Worm (Caenorhabditis elegans): ENCODE data around the gene him-17.

Gene him-17

ce11 chrV:13130439-13130840 lies 46.1 kb upstream of the him-17 start (continued):
- 0 out of 2 replicates have a peak, but pooled peaks have one; percentile 9 for TF ChIP-seq snpc-1.2 (GFP tag; IDR thresholded peaks at IDR 0.05)
- peak; percentile 66; the same call in 1 of the 2 replicates for TF ChIP-seq ctbp-1 (GFP tag; IDR thresholded peaks at IDR 0.05)
- TF ChIP-seq nhr-48 (tag; optimal IDR thresholded peaks at IDR 0.05) = peak; percentile 44
- no peak for TF ChIP-seq attf-4 (tag; optimal IDR thresholded peaks at IDR 0.05)
- peak; percentile 49; the same call in 1 of the 2 replicates for TF ChIP-seq mdt-29 (GFP tag; IDR thresholded peaks at IDR 0.05)
- 0 out of 2 replicates have a peak, but pooled peaks have one; percentile 7 for TF ChIP-seq nhr-41 (GFP tag; IDR thresholded peaks at IDR 0.05)
- TF ChIP-seq hif-1 (tag; optimal IDR thresholded peaks at IDR 0.05) = peak in 1 of 2 experiments; percentile 30
- TF ChIP-seq hlh-30 (tag; optimal IDR thresholded peaks at IDR 0.05; ENCODE audit: insufficient read depth) = peak; percentile 51
- peak; percentile 84 for TF ChIP-seq lin-1 (GFP tag; IDR thresholded peaks at IDR 0.05)
- peak; percentile 63 for TF ChIP-seq nhr-11 (tag; optimal IDR thresholded peaks at IDR 0.05)
- peak; percentile 72 for TF ChIP-seq mep-1 (tag; optimal IDR thresholded peaks at IDR 0.05)
- 0 out of 2 replicates have a peak, but pooled peaks have one; percentile 16 for TF ChIP-seq mxl-2 (GFP tag; conservative IDR thresholded peaks at IDR 0.05)
- peak; percentile 20 to 42 for TF ChIP-seq lsy-2 (tag; optimal IDR thresholded peaks at IDR 0.05)
- TF ChIP-seq arid-1 (GFP tag; conservative IDR thresholded peaks at IDR 0.05) = peak; percentile 58; the same call in 1 of the 2 replicates
- TF ChIP-seq lin-13 (GFP tag; optimal IDR thresholded peaks at IDR 0.05) = peak; percentile 70
- peak; percentile 90 for TF ChIP-seq hlh-11 (tag; optimal IDR thresholded peaks at IDR 0.05)
- TF ChIP-seq T20F7.1 (GFP tag; optimal IDR thresholded peaks at IDR 0.05) = peak; percentile 24
- peak; percentile 66 for TF ChIP-seq nhr-6 (tag; optimal IDR thresholded peaks at IDR 0.05)
- TF ChIP-seq nhr-102 (tag; optimal IDR thresholded peaks at IDR 0.05) = peak; percentile 7
- TF ChIP-seq egl-43 (GFP tag; IDR thresholded peaks at IDR 0.05) = peak; percentile 84
- peak; percentile 86 for TF ChIP-seq hmg-1.1 (GFP tag; IDR thresholded peaks at IDR 0.05)
- TF ChIP-seq mxl-3 (GFP tag; optimal IDR thresholded peaks at IDR 0.05) = peak; percentile 35
- peak; percentile 62 for TF ChIP-seq gei-8 (GFP tag; optimal IDR thresholded peaks at IDR 0.05)
- no peak for TF ChIP-seq nhr-111 (GFP tag; optimal IDR thresholded peaks at IDR 0.05)
- peak; percentile 52 for TF ChIP-seq mes-2 (tag; optimal IDR thresholded peaks at IDR 0.05; ENCODE audit: poor library complexity, severe bottlenecking)
- no peak for TF ChIP-seq ces-1 (GFP tag; optimal IDR thresholded peaks at IDR 0.05)

ce11 chrV:13131487-13131886 lies 45.0 kb upstream of the him-17 start:
- TF ChIP-seq unc-62 (GFP tag; optimal IDR thresholded peaks at IDR 0.05 in 1 of 2) = no peak
- TF ChIP-seq unc-62 (tag; optimal IDR thresholded peaks at IDR 0.05) = no peak
- no peak for TF ChIP-seq lim-7 (GFP tag; IDR thresholded peaks at IDR 0.05)
- TF ChIP-seq lin-29 (GFP tag; IDR thresholded peaks at IDR 0.05) = no peak
- TF ChIP-seq mdl-1 (tag; optimal IDR thresholded peaks at IDR 0.05) = no peak
- TF ChIP-seq ces-1 (GFP tag; optimal IDR thresholded peaks at IDR 0.05) = no peak
- peak; percentile 68 for TF ChIP-seq unc-130 (GFP tag; optimal IDR thresholded peaks at IDR 0.05)
- TF ChIP-seq mdt-29 (GFP tag; IDR thresholded peaks at IDR 0.05) = no peak
- TF ChIP-seq nhr-6 (tag; optimal IDR thresholded peaks at IDR 0.05) = no peak
- peak; percentile 11 for TF ChIP-seq F49E8.2 (tag; optimal IDR thresholded peaks at IDR 0.05; ENCODE audit: borderline replicate concordance)
- TF ChIP-seq fos-1 (tag; optimal IDR thresholded peaks at IDR 0.05) = no peak
- no peak for TF ChIP-seq dpl-1 (GFP tag; optimal IDR thresholded peaks at IDR 0.05)
- no peak for TF ChIP-seq lin-38 (GFP tag; IDR thresholded peaks at IDR 0.05)
- no peak for TF ChIP-seq lin-15B (tag; optimal IDR thresholded peaks at IDR 0.05)

DNA sequence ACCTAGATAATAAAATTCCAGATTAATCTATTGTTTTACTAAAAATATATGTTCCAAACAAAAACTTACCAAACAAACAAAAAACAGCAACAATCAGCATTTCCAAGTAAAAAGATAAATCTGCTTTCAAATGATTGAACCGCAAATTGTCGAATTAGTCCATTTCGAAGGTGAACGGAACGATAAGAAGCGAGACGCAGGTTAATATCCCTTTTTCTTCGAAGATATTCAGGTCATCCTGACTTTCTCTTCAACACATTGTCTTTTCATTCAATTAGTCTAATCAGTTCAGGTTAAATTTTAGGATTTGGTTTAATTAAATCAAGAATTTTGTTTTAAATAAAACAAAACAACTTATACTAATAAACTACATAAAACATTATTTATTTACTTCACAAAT lies 43.1 kb upstream of the him-17 start, which contains the start of gene B0365.9:
Gene B0365.9, minus strand, starts transcription at position 186 of the 400 bp plus-strand sequence.
- TF ChIP-seq nhr-42 (GFP tag; IDR thresholded peaks at IDR 0.05) = no peak
- no peak for TF ChIP-seq saeg-2 (GFP tag; IDR thresholded peaks at IDR 0.05)
- TF ChIP-seq skn-1 (tag; optimal IDR thresholded peaks at IDR 0.05) = no peak
- no peak for TF ChIP-seq set-16 (GFP tag; IDR thresholded peaks at IDR 0.05)
- no peak for TF ChIP-seq pqm-1 (tag; optimal IDR thresholded peaks at IDR 0.05)
- no peak for TF ChIP-seq ces-1 (GFP tag; optimal IDR thresholded peaks at IDR 0.05)
- TF ChIP-seq zip-11 (GFP tag; IDR thresholded peaks at IDR 0.05) = no peak
- TF ChIP-seq jun-1 (tag; optimal IDR thresholded peaks at IDR 0.05) = no peak
- TF ChIP-seq snpc-1.2 (GFP tag; IDR thresholded peaks at IDR 0.05) = no peak
- TF ChIP-seq F26F4.8 (GFP tag; conservative IDR thresholded peaks at IDR 0.05) = no peak
- no peak for TF ChIP-seq nhr-10 (tag; optimal IDR thresholded peaks at IDR 0.05)
- no peak for TF ChIP-seq sdz-12 (GFP tag; optimal IDR thresholded peaks at IDR 0.05)
- TF ChIP-seq mdt-29 (GFP tag; IDR thresholded peaks at IDR 0.05) = no peak
- no peak for TF ChIP-seq spr-1 (tag; optimal IDR thresholded peaks at IDR 0.05)
- TF ChIP-seq lin-29 (GFP tag; IDR thresholded peaks at IDR 0.05) = no peak
- no peak for TF ChIP-seq ztf-7 (tag; optimal IDR thresholded peaks at IDR 0.05)
- TF ChIP-seq snpc-4 (tag; optimal IDR thresholded peaks at IDR 0.05) = no peak

Measured in whole organism, L4 larva.